Worm (Caenorhabditis elegans): ENCODE results near the gene sre-24.

DNA sequence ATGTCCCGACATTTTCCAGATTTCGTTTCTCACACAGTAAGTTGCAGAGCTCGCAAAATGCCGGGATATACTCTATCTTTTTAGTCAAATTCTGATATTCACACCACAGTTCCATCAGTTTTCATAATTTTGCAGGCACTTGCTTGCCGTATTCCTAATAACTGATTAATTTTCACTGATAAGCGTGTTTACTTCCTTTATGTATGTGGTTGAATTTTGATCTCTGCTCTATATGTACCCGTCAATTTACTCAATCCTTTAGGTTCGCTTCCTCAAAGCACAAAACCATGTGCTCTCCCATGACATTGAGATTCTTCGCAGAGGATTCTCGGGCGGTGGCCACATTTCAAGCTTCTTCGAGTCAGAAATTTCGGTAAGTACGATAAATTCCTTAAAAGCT, 2.9 kb upstream of the sre-24 start:
- TF ChIP-seq pha-4 (tag; optimal IDR thresholded peaks at IDR 0.05), result no peak
- no peak for TF ChIP-seq nhr-237 (tag; optimal IDR thresholded peaks at IDR 0.05)
- no peak for TF ChIP-seq nhr-28 (tag; optimal IDR thresholded peaks at IDR 0.05)
- no peak for TF ChIP-seq bed-3 (GFP tag; optimal IDR thresholded peaks at IDR 0.05)
- no peak for TF ChIP-seq snpc-4 (tag; optimal IDR thresholded peaks at IDR 0.05)
- TF ChIP-seq elt-1 (tag; optimal IDR thresholded peaks at IDR 0.05; ENCODE audit: borderline replicate concordance, insufficient read depth), result no peak
- no peak for TF ChIP-seq nhr-12 (tag; optimal IDR thresholded peaks at IDR 0.05)
- TF ChIP-seq ztf-11 (tag; optimal IDR thresholded peaks at IDR 0.05), result no peak
- no peak for TF ChIP-seq blmp-1 (tag; optimal IDR thresholded peaks at IDR 0.05)
- no peak for TF ChIP-seq elt-3 (tag; optimal IDR thresholded peaks at IDR 0.05)
- no peak for TF ChIP-seq lsy-2 (tag; optimal IDR thresholded peaks at IDR 0.05)
- TF ChIP-seq zip-8 (tag; optimal IDR thresholded peaks at IDR 0.05), result no peak
- TF ChIP-seq drap-1 (GFP tag; optimal IDR thresholded peaks at IDR 0.05), result no peak
- TF ChIP-seq flh-1 (GFP tag; optimal IDR thresholded peaks at IDR 0.05), result no peak
